Worm (Caenorhabditis elegans) whole organism, young adult: ENCODE results near the gene Y45G5AM.6.

Experiments
- F52B5.7 ChIP-seq: sonication (generic microtip); optimal IDR thresholded peaks from 2 replicates; lab custom pipeline; 2016; ENCODE audit warnings: mild to moderate bottlenecking, missing genetic modification characterization, missing compliant biosample characterization
- K12H6.12 ChIP-seq: fragments of 200-800 bp; sonication (Bioruptor generic); optimal IDR thresholded peaks from 2 replicates; lab custom pipeline; 2018; ENCODE audit warnings: mild to moderate bottlenecking, missing genetic modification characterization, missing compliant biosample characterization
- T07F8.4 ChIP-seq: sonication (generic microtip); optimal IDR thresholded peaks from 2 replicates; lab custom pipeline; 2016; ENCODE audit warnings: mild to moderate bottlenecking, missing genetic modification characterization, moderate library complexity, missing compliant biosample characterization
- dpl-1 ChIP-seq: fragments of 150-350 bp; optimal IDR thresholded peaks from 2 replicates; lab custom pipeline; 2014; ENCODE audit warnings: missing biosample characterization, missing genetic modification reagents, missing genetic modification characterization
- let-607 ChIP-seq, 2 experiments: fragments of 200-800 bp in 1 of 2; sonication (Bioruptor generic) in 1 of 2; sonication (generic microtip) in 1 of 2; optimal IDR thresholded peaks; 2 replicates each; lab custom pipeline; 2016 to 2018; ENCODE audit warnings: mild to moderate bottlenecking in 2 of 2, missing compliant biosample characterization in 2 of 2, missing genetic modification characterization in 2 of 2, moderate library complexity in 2 of 2, missing genotype in 1 of 2
- madf-3 ChIP-seq: fragments of 200-800 bp; sonication (Bioruptor generic); IDR thresholded peaks from 2 replicates; pipeline ENCODE4 v1.3.6; 2022; ENCODE audit warnings: missing genetic modification reagents, missing genetic modification characterization, missing compliant biosample characterization
- nhr-179 ChIP-seq: sonication (generic microtip); optimal IDR thresholded peaks from 2 replicates; lab custom pipeline; 2016; ENCODE audit warnings: mild to moderate bottlenecking, missing genetic modification characterization, missing compliant biosample characterization
- rec-8 ChIP-seq, 2 experiments: sonication (generic microtip); optimal IDR thresholded peaks; 2 replicates each; lab custom pipeline; 2016; ENCODE audit warnings: mild to moderate bottlenecking in 2 of 2, missing genetic modification characterization in 2 of 2, missing genetic modification reagents in 2 of 2, missing genotype in 2 of 2, missing biosample characterization in 1 of 2, missing compliant biosample characterization in 1 of 2, moderate library complexity in 1 of 2
- rpc-1 ChIP-seq, 2 experiments: fragments of 150-350 bp in 1 of 2; sonication (generic microtip) in 1 of 2; optimal IDR thresholded peaks; 2 replicates each; lab custom pipeline; 2014 to 2018; ENCODE audit warnings: missing biosample characterization in 1 of 2, missing genetic modification characterization in 1 of 2, missing genetic modification reagents in 1 of 2, missing genotype in 1 of 2
- sea-2 ChIP-seq: fragments of 200-800 bp; sonication (Bioruptor generic); IDR thresholded peaks from 2 replicates; pipeline ENCODE4 v1.3.6; 2022; ENCODE audit warnings: missing genetic modification characterization, missing compliant biosample characterization
- snpc-1.3 ChIP-seq: sonication (generic microtip); optimal IDR thresholded peaks from 2 replicates; lab custom pipeline; 2017; ENCODE audit warnings: missing genetic modification characterization, mild to moderate bottlenecking, missing compliant biosample characterization, antibody characterized with exemption, moderate library complexity, missing genotype, missing genetic modification reagents; ENCODE audit not compliant: insufficient read depth

- TF ChIP-seq T07F8.4 (tag; lab: Kevin White, UChicago) (no peak), K12H6.12 (tag; lab: Kevin White, UChicago) (no peak), F52B5.7 (no peak), rpc-1 (optimal IDR thresholded peaks at IDR 0.05; lab: Kevin White, UChicago) (no peak), rpc-1 (tag; optimal IDR thresholded peaks at IDR 0.05; lab: Kevin White, UChicago) (no peak), nhr-179 (no peak), dpl-1 (GFP tag; lab: Kevin White, UChicago) (no peak), let-607 (tag; optimal IDR thresholded peaks at IDR 0.05; lab: Kevin White, UChicago) (no peak), sea-2 (GFP tag; lab: Robert Waterston, UW) (no peak), madf-3 (GFP tag; lab: Robert Waterston, UW) (no peak), rec-8 (tag; optimal IDR thresholded peaks at IDR 0.05; lab: Kevin White, UChicago) (no peak), snpc-1.3 (tag; lab: Kevin White, UChicago) (no peak)
Measured at ce11 chrV:4120629-4121028, 31.5 kb downstream of the Y45G5AM.6 start, which contains the start of gene T05B4.10.
